Worm (Caenorhabditis elegans) whole organism, mixed stage, embryonic: Measurements from ENCODE around the gene srx-64.

Source experiments
- M03D4.4 ChIP-seq: sonication (generic microtip); optimal IDR thresholded peaks from 2 replicates; lab custom pipeline; 2017; ENCODE audit warnings: mild to moderate bottlenecking, missing genetic modification characterization, missing compliant biosample characterization
- bed-3 ChIP-seq: fragments of 200-800 bp; sonication (Bioruptor generic); optimal IDR thresholded peaks from 3 replicates; lab custom pipeline; 2018; ENCODE audit warnings: mild to moderate bottlenecking, missing genetic modification characterization, moderate library complexity, missing compliant biosample characterization
- blmp-1 ChIP-seq: fragments of 150-350 bp; optimal IDR thresholded peaks from 2 replicates; lab custom pipeline; 2014; ENCODE audit warnings: missing biosample characterization, missing genetic modification characterization
- ceh-43 ChIP-seq: fragments of 200-800 bp; sonication (Bioruptor generic); optimal IDR thresholded peaks from 2 replicates; lab custom pipeline; 2018; ENCODE audit warnings: mild to moderate bottlenecking, missing genetic modification characterization, moderate library complexity, missing compliant biosample characterization
- ceh-83 ChIP-seq: fragments of 200-800 bp; sonication (Bioruptor generic); optimal IDR thresholded peaks from 2 replicates; lab custom pipeline; 2018; ENCODE audit warnings: mild to moderate bottlenecking, missing genetic modification characterization, missing compliant biosample characterization
- ces-1 ChIP-seq: fragments of 150-350 bp; optimal IDR thresholded peaks from 2 replicates; lab custom pipeline; 2014; ENCODE audit warnings: missing biosample characterization, missing genetic modification reagents, missing genetic modification characterization
- cnd-1 ChIP-seq: fragments of 200-800 bp; sonication (Bioruptor generic); optimal IDR thresholded peaks from 2 replicates; lab custom pipeline; 2018; ENCODE audit warnings: mild to moderate bottlenecking, missing genetic modification characterization, missing compliant biosample characterization
- elt-1 ChIP-seq: sonication (generic microtip); optimal IDR thresholded peaks from 2 replicates; lab custom pipeline; 2017; ENCODE audit warnings: missing genetic modification characterization, mild to moderate bottlenecking, missing compliant biosample characterization, antibody characterized with exemption, moderate library complexity, borderline replicate concordance; ENCODE audit not compliant: insufficient read depth
- flh-1 ChIP-seq: fragments of 200-800 bp; sonication (Bioruptor generic); optimal IDR thresholded peaks from 2 replicates; lab custom pipeline; 2018; ENCODE audit warnings: mild to moderate bottlenecking, missing genetic modification characterization, moderate library complexity, missing compliant biosample characterization
- ham-2 ChIP-seq: fragments of 200-800 bp; sonication (Bioruptor generic); optimal IDR thresholded peaks from 2 replicates; lab custom pipeline; 2018; ENCODE audit warnings: mild to moderate bottlenecking, missing genetic modification characterization, missing compliant biosample characterization
- lin-13 ChIP-seq: fragments of 150-350 bp; optimal IDR thresholded peaks from 2 replicates; lab custom pipeline; 2014; ENCODE audit warnings: missing biosample characterization, missing genetic modification characterization
- lin-32 ChIP-seq: fragments of 200-800 bp; sonication (Bioruptor generic); optimal IDR thresholded peaks from 2 replicates; lab custom pipeline; 2018; ENCODE audit warnings: mild to moderate bottlenecking, missing genetic modification characterization, missing compliant biosample characterization
- lsy-2 ChIP-seq: fragments of 150-350 bp; optimal IDR thresholded peaks from 2 replicates; lab custom pipeline; 2014; ENCODE audit warnings: missing biosample characterization, missing genetic modification characterization
- mab-5 ChIP-seq: fragments of 150-350 bp; optimal IDR thresholded peaks from 2 replicates; lab custom pipeline; 2014; ENCODE audit warnings: missing biosample characterization, missing genetic modification characterization
- mep-1 ChIP-seq: fragments of 150-350 bp; optimal IDR thresholded peaks from 2 replicates; lab custom pipeline; 2017; ENCODE audit warnings: missing biosample characterization, missing genetic modification reagents, missing genetic modification characterization, inconsistent platforms
- mls-2 ChIP-seq: sonication (generic microtip); optimal IDR thresholded peaks from 2 replicates; lab custom pipeline; 2016; ENCODE audit warnings: mild to moderate bottlenecking, missing genetic modification characterization, moderate library complexity, missing compliant biosample characterization
- nhr-12 ChIP-seq: fragments of 150-350 bp; optimal IDR thresholded peaks from 2 replicates; lab custom pipeline; 2014; ENCODE audit warnings: missing biosample characterization, missing genetic modification characterization
- nhr-237 ChIP-seq: fragments of 150-350 bp; optimal IDR thresholded peaks from 2 replicates; lab custom pipeline; 2014; ENCODE audit warnings: missing biosample characterization, missing genetic modification characterization
- nhr-28 ChIP-seq: fragments of 150-350 bp; optimal IDR thresholded peaks from 2 replicates; lab custom pipeline; 2014; ENCODE audit warnings: missing biosample characterization, missing genetic modification characterization
- nhr-76 ChIP-seq: sonication (generic microtip); optimal IDR thresholded peaks from 2 replicates; lab custom pipeline; 2017; ENCODE audit warnings: missing biosample characterization, missing genetic modification characterization
- pha-4 ChIP-seq: fragments of 150-350 bp; optimal IDR thresholded peaks from 2 replicates; lab custom pipeline; 2018; ENCODE audit warnings: missing biosample characterization, missing genetic modification reagents, missing genetic modification characterization
- sem-2 ChIP-seq: fragments of 200-800 bp; sonication (Bioruptor generic); optimal IDR thresholded peaks from 2 replicates; lab custom pipeline; 2018; ENCODE audit warnings: mild to moderate bottlenecking, missing genetic modification characterization, missing compliant biosample characterization
- snpc-4 ChIP-seq: fragments of 150-350 bp; optimal IDR thresholded peaks from 2 replicates; lab custom pipeline; 2014; ENCODE audit warnings: missing biosample characterization, missing genetic modification characterization
- sptf-1 ChIP-seq: sonication (generic microtip); optimal IDR thresholded peaks from 2 replicates; lab custom pipeline; 2017; ENCODE audit warnings: mild to moderate bottlenecking, missing genetic modification characterization, moderate library complexity, missing compliant biosample characterization
- unc-120 ChIP-seq: sonication (generic microtip); optimal IDR thresholded peaks from 2 replicates; lab custom pipeline; 2017; ENCODE audit warnings: missing genetic modification characterization, missing compliant biosample characterization; ENCODE audit not compliant: poor library complexity, severe bottlenecking
- unc-39 ChIP-seq: fragments of 150-350 bp; optimal IDR thresholded peaks from 2 replicates; lab custom pipeline; 2014; ENCODE audit warnings: missing biosample characterization, missing genetic modification characterization
- unc-62 ChIP-seq: fragments of 150-350 bp; optimal IDR thresholded peaks from 2 replicates; lab custom pipeline; 2014; ENCODE audit warnings: missing biosample characterization, missing genetic modification reagents, missing genetic modification characterization
- zip-8 ChIP-seq: fragments of 150-350 bp; optimal IDR thresholded peaks from 2 replicates; lab custom pipeline; 2014; ENCODE audit warnings: missing biosample characterization, missing genetic modification characterization
- ztf-11 ChIP-seq: fragments of 150-350 bp; optimal IDR thresholded peaks from 2 replicates; lab custom pipeline; 2014; ENCODE audit warnings: missing biosample characterization, missing genetic modification characterization

The srx-64 gene

DNA sequence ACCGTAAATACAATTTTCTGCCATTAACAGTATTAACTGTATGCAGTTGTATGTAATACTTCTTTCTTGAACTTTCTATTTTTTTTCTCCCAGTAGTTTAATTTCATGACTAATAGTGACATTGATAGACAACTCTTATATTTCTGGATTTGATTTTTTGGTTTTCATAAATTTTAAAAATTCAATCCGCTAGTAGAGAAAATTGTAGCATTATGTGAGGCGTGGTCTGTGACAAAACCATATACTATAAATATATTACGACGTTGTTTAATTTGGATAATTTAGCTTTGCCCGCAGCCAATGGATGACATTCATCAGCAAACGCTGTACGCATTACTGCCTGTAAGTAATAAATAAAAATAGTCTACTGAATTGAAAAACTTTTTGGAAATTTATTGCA lies at the start of gene srx-64:
Gene srx-64 (plus strand): TSS at position 301 of the 400 bp plus-strand sequence.
- TF ChIP-seq sem-2 (GFP tag; lab: Kevin White, UChicago) (no peak), ceh-83 (GFP tag; lab: Kevin White, UChicago) (no peak), blmp-1 (no peak), lin-13 (tag; lab: Kevin White, UChicago) (no peak), nhr-237 (tag; lab: Kevin White, UChicago) (no peak), lsy-2 (tag; lab: Kevin White, UChicago) (no peak), ham-2 (GFP tag; lab: Kevin White, UChicago) (no peak), flh-1 (GFP tag; lab: Kevin White, UChicago) (no peak), pha-4 (no peak), elt-1 (tag; lab: Kevin White, UChicago) (no peak), nhr-28 (tag; lab: Kevin White, UChicago) (no peak), unc-120 (tag; lab: Kevin White, UChicago) (no peak), cnd-1 (tag; lab: Kevin White, UChicago) (no peak)

DNA sequence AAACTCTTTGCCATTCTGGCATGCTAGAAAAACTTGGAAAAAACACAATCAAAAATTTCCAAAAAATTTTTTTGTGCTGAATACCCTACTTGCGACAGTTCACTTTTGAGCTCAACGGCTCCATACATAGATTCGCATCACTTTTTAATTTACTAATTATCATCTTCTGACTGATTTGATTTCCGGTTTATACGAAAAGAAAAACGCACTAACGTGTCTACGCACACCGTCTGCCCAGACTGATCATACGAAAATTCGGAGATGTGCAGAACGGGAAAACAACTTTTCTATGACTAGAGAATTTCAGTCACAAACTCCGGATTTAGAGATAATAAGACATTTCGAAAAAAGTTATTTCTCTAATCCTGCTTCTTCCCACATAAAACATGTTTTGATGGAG lies 44.6 kb upstream of the srx-64 start:
- TF ChIP-seq unc-62 (GFP tag; lab: Kevin White, UChicago) (no peak), sem-2 (GFP tag; lab: Kevin White, UChicago) (no peak), lsy-2 (tag; lab: Kevin White, UChicago) (no peak), ceh-83 (GFP tag; lab: Kevin White, UChicago) (no peak), nhr-237 (tag; lab: Kevin White, UChicago) (no peak), ceh-43 (GFP tag; lab: Kevin White, UChicago) (no peak)

DNA sequence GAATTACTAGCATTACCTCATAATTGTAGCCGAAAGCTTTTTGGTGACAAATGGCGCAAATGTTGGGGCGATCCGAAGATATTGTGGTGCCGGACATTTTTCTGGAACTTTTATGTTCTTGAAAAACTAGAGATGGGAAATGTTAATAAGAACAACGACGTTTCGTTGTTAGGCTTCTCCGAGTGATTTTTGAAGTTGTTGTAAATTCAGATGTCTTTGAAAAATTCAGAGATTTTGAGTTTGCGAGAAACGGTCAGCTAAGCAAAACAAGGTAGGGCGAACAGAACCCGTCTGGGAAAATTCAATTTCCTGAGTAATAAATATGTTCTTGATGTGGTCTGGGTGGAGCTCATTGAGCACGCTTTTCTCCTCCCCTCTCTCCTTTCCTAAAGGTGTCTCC lies 43.1 kb upstream of the srx-64 start, which contains the start of gene nhr-124:
Gene nhr-124 (minus strand): TSS at position 101 of the 400 bp plus-strand sequence.
- TF ChIP-seq mls-2 (no peak), ceh-83 (GFP tag; lab: Kevin White, UChicago) (no peak), blmp-1 (no peak), ces-1 (GFP tag; lab: Kevin White, UChicago) (no peak), nhr-28 (tag; lab: Kevin White, UChicago) (no peak), snpc-4 (tag; lab: Kevin White, UChicago) (no peak), pha-4 (no peak), sptf-1 (tag; lab: Kevin White, UChicago) (no peak), ceh-43 (GFP tag; lab: Kevin White, UChicago) (no peak), mab-5 (tag; lab: Kevin White, UChicago) (no peak), lin-32 (GFP tag; lab: Kevin White, UChicago) (no peak), unc-62 (GFP tag; lab: Kevin White, UChicago) (no peak), flh-1 (GFP tag; lab: Kevin White, UChicago) (no peak), zip-8 (no peak), bed-3 (no peak), ztf-11 (tag; lab: Kevin White, UChicago) (no peak)

DNA sequence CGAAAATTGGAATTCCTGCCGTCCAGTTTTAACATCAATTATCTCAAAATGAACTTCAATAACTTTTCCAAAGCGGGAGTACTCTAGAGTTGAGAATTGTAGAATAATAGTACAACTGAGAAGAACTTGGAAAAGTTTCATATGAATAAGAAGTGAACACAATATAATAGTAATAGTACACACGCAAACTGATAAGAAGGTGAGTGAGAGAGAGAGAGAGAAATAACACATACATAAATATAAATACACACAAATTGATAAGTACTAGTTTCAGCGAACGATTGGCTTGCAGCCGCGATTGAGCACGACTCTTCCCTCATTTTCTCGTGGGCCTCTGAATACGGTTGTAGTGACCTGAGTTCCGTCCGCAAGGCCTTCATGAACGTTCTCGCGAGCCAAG lies 40.1 kb upstream of the srx-64 start, which contains the start of gene C17E7.13:
Gene C17E7.13 (minus strand): TSS at position 176 of the 400 bp plus-strand sequence.
- no peak for TF ChIP-seq M03D4.4 (tag; lab: Kevin White, UChicago)
- TF ChIP-seq flh-1 (GFP tag; lab: Kevin White, UChicago), result no peak
- no peak for TF ChIP-seq pha-4
- TF ChIP-seq mep-1 (tag; lab: Kevin White, UChicago), result no peak
- no peak for TF ChIP-seq mls-2
- no peak for TF ChIP-seq blmp-1
- no peak for TF ChIP-seq bed-3

DNA sequence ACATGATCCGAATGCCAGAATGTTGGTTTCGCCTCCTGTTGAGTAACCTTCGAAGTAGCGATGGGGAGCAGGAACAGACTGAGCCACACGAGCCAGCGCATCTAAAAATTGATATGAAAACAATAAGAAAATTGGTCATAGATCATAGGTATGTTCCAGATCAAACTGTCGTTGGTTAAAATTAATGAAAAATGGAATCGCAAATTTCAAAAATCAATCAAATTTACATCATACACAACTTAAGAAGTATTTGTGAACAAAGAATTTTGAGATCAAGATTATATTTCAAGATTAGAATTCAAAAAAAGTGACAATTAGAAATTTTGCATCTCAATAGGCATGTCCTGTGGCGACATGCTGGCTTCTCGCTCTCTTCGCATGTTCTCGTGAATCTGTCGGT lies 38.4 kb upstream of the srx-64 start, which contains the start of gene C17E7.9:
Gene C17E7.9 (minus strand): TSS at position 101 of the 400 bp plus-strand sequence.
- TF ChIP-seq nhr-12 (tag; lab: Kevin White, UChicago), result no peak
- TF ChIP-seq ztf-11 (tag; lab: Kevin White, UChicago), result no peak
- TF ChIP-seq mab-5 (tag; lab: Kevin White, UChicago), result no peak
- TF ChIP-seq sptf-1 (tag; lab: Kevin White, UChicago), result no peak
- no peak for TF ChIP-seq pha-4
- TF ChIP-seq unc-39 (tag; lab: Kevin White, UChicago), result no peak
- TF ChIP-seq M03D4.4 (tag; lab: Kevin White, UChicago), result no peak
- no peak for TF ChIP-seq blmp-1
- no peak for TF ChIP-seq ceh-43 (GFP tag; lab: Kevin White, UChicago)
- TF ChIP-seq nhr-76, result no peak
- no peak for TF ChIP-seq sem-2 (GFP tag; lab: Kevin White, UChicago)
- no peak for TF ChIP-seq cnd-1 (tag; lab: Kevin White, UChicago)
- no peak for TF ChIP-seq ceh-83 (GFP tag; lab: Kevin White, UChicago)
- no peak for TF ChIP-seq nhr-237 (tag; lab: Kevin White, UChicago)
